Fruit fly (Drosophila melanogaster) whole organism, embryonic: ENCODE data around the gene CG18428.

Experiments used
- CG5953 ChIP-seq: fragments of 200-800 bp; sonication (Bioruptor generic); IDR thresholded peaks from 2 replicates; pipeline ENCODE4 v1.3.6; 2022; ENCODE audit warnings: missing biosample characterization, missing genetic modification characterization
- seq ChIP-seq: fragments of 200-800 bp; sonication (Bioruptor generic); IDR thresholded peaks from 2 replicates; pipeline ENCODE4 v1.3.6; 2022; ENCODE audit warnings: missing biosample characterization, missing genetic modification characterization
- tup ChIP-seq: fragments of 200-800 bp; sonication (Bioruptor generic); optimal IDR thresholded peaks from 2 replicates; lab custom pipeline; 2016; ENCODE audit warnings: missing biosample characterization, mild to moderate bottlenecking, missing genetic modification characterization, moderate library complexity

DNA sequence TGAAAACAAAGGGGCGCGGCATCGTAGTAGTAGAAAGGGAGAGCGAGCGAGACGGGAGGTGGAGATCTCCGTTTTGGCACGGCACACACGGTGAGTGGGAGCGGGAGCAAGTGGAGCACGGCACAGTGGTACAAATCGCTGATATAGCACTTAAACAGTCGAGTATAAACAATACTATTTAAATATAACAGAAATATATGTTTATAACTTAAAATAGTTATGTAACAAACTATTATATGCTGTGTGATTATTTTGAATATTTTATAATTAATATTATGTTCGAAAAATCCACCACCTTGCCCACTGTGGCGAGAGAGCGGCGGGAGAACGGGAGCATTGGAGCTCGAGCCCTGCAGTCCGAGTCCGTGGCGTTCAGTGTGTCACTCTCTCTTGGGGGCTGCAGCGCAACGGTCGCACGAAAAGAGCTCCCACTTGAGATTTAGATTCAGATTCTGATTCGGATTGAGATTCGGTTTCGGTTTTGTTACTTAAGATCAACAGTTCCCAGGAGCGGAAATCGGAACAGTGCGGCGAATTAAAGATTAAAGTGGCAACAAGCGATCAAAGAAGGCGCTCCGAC, 32.0 kb downstream of the CG18428 start, which contains the start of gene Kal1:
- TF ChIP-seq tup, result peak; percentile 56
- TF ChIP-seq seq (GFP tag; lab: Robert Waterston, UW), result peak; percentile 95
- TF ChIP-seq CG5953 (GFP tag; lab: Robert Waterston, UW), result peak; percentile 87
